Worm (Caenorhabditis elegans) whole organism, L4 larva: ENCODE measurements around the gene K06H7.2.

Experiments
- Y48G9A.11 ChIP-seq: fragments of 200-800 bp; sonication (Bioruptor generic); IDR thresholded peaks from 2 replicates; pipeline ENCODE4 v1.3.6; 2022; ENCODE audit warnings: missing genetic modification reagents, missing genetic modification characterization, missing compliant biosample characterization
- Y5F2A.4 ChIP-seq: fragments of 200-800 bp; sonication (Bioruptor generic); optimal IDR thresholded peaks from 2 replicates; lab custom pipeline; 2018; ENCODE audit warnings: mild to moderate bottlenecking, missing genetic modification characterization, missing compliant biosample characterization
- dpl-1 ChIP-seq: fragments of 150-350 bp; optimal IDR thresholded peaks from 2 replicates; lab custom pipeline; 2014; ENCODE audit warnings: missing biosample characterization, missing genetic modification reagents, missing genetic modification characterization
- madf-9 ChIP-seq: fragments of 200-800 bp; sonication (Bioruptor generic); conservative IDR thresholded peaks from 2 replicates; pipeline ENCODE4 v1.3.6; 2022; ENCODE audit warnings: missing genetic modification reagents, missing genetic modification characterization, missing compliant biosample characterization
- mes-2 ChIP-seq: sonication (generic microtip); optimal IDR thresholded peaks from 2 replicates; lab custom pipeline; 2016; ENCODE audit warnings: missing genotype, mild to moderate bottlenecking, missing genetic modification characterization, missing compliant biosample characterization; ENCODE audit not compliant: poor library complexity, severe bottlenecking
- sdz-12 ChIP-seq: fragments of 200-800 bp; sonication (Bioruptor generic); optimal IDR thresholded peaks from 2 replicates; lab custom pipeline; 2018; ENCODE audit warnings: mild to moderate bottlenecking, missing genetic modification characterization, missing compliant biosample characterization
- unc-130 ChIP-seq: sonication (generic microtip); optimal IDR thresholded peaks from 2 replicates; lab custom pipeline; 2016; ENCODE audit warnings: missing genetic modification reagents, missing genetic modification characterization, missing compliant biosample characterization

K06H7.2 gene

ce11 chrIII:8144574-8145065, 51.2 kb downstream of the K06H7.2 start, which contains the start of the genes C14B9.8 and mrpl-18 (continued):
- TF ChIP-seq unc-130 (GFP tag; lab: Kevin White, UChicago) (peak; percentile 79), madf-9 (GFP tag; lab: Robert Waterston, UW) (0 out of 2 replicates have a peak, but pooled peaks have one; percentile 41), mes-2 (tag; lab: Kevin White, UChicago) (peak; percentile 98), sdz-12 (GFP tag; lab: Kevin White, UChicago) (no peak), dpl-1 (GFP tag; lab: Kevin White, UChicago) (peak; percentile 48), Y48G9A.11 (GFP tag; lab: Robert Waterston, UW) (peak; percentile 76), Y5F2A.4 (GFP tag; lab: Kevin White, UChicago) (no peak)
